Worm (Caenorhabditis elegans): Measurements from ENCODE around the gene srh-8.

- TF ChIP-seq F22D6.2 (tag; optimal IDR thresholded peaks at IDR 0.05), result no peak
- no peak for TF ChIP-seq hmg-20 (GFP tag; IDR thresholded peaks at IDR 0.05)
- no peak for TF ChIP-seq ama-1 (optimal IDR thresholded peaks at IDR 0.05)
- TF ChIP-seq ama-1 (GFP tag; optimal IDR thresholded peaks at IDR 0.05), result no peak
- TF ChIP-seq F49E8.2 (tag; optimal IDR thresholded peaks at IDR 0.05; ENCODE audit: insufficient read depth), result no peak
Measured at ce11 chrV:4029627-4030026, 24.3 kb downstream of the srh-8 start.
